Fruit fly (Drosophila melanogaster) whole organism, adult: ENCODE data around the gene CG15385.

Source experiments
- CG14711 ChIP-seq: fragments of 200-800 bp; sonication (Bioruptor generic); optimal IDR thresholded peaks from 2 replicates; lab custom pipeline; 2018; ENCODE audit warnings: missing biosample characterization, mild to moderate bottlenecking, missing genetic modification characterization, moderate library complexity
- CG1620 ChIP-seq: fragments of 200-800 bp; sonication (Bioruptor generic); optimal IDR thresholded peaks from 2 replicates; lab custom pipeline; 2016; ENCODE audit warnings: missing biosample characterization, missing genetic modification characterization
- CG5204 ChIP-seq: fragments of 200-800 bp; sonication (Bioruptor generic); optimal IDR thresholded peaks from 2 replicates; lab custom pipeline; 2016; ENCODE audit warnings: missing biosample characterization, missing genetic modification characterization
- Clk ChIP-seq: fragments of 200-800 bp; sonication (Bioruptor generic); optimal IDR thresholded peaks from 2 replicates; lab custom pipeline; 2017; ENCODE audit warnings: missing biosample characterization, missing genetic modification characterization
- Mnt ChIP-seq: fragments of 200-800 bp; sonication (Bioruptor generic); optimal IDR thresholded peaks from 2 replicates; lab custom pipeline; 2016; ENCODE audit warnings: missing biosample characterization, mild to moderate bottlenecking, missing genetic modification characterization
- bab1 ChIP-seq: fragments of 200-800 bp; sonication (Bioruptor generic); optimal IDR thresholded peaks from 3 replicates; lab custom pipeline; 2019; ENCODE audit warnings: missing biosample characterization, mild to moderate bottlenecking, missing genetic modification characterization, moderate library complexity
- cic ChIP-seq: fragments of 200-800 bp; sonication (Bioruptor generic); optimal IDR thresholded peaks from 2 replicates; lab custom pipeline; 2017; ENCODE audit warnings: missing biosample characterization, mild to moderate bottlenecking, missing genetic modification characterization, moderate library complexity
- pad ChIP-seq: fragments of 200-800 bp; sonication (Bioruptor generic); optimal IDR thresholded peaks from 3 replicates; lab custom pipeline; 2017; ENCODE audit warnings: missing biosample characterization, missing genetic modification characterization, mild to moderate bottlenecking, moderate library complexity, missing genetic modification reagents

- TF ChIP-seq CG1620 (GFP tag; lab: Kevin White, UChicago) (peak; percentile 17), CG14711 (tag; lab: Kevin White, UChicago) (peak; percentile 32), Clk (GFP tag; lab: Kevin White, UChicago) (no peak), bab1 (GFP tag; lab: Kevin White, UChicago) (peak; percentile 37), pad (GFP tag; lab: Kevin White, UChicago) (peak; percentile 97), cic (GFP tag; lab: Kevin White, UChicago) (peak; percentile 99), CG5204 (peak; percentile 35), Mnt (GFP tag; lab: Kevin White, UChicago) (peak; percentile 99)
Measured at dm6 chr2L:2196590-2197474, 15.5 kb downstream of the CG15385 start.
